Fruit fly (Drosophila melanogaster): ENCODE measurements around the gene CG44574.

The CG44574 gene

dm6 chr2L:5901553-5901952, 18.0 kb downstream of the CG44574 start:
- TF ChIP-seq Drgx (GFP tag; IDR thresholded peaks at IDR 0.05) (peak; percentile 24; the same call in 1 of the 2 replicates), ab (GFP tag; optimal IDR thresholded peaks at IDR 0.05) (no peak), klu (GFP tag; IDR thresholded peaks at IDR 0.05) (no peak), CG10543 (GFP tag; optimal IDR thresholded peaks at IDR 0.05) (no peak)

dm6 chr2L:5902898-5903297, 19.4 kb downstream of the CG44574 start:
- TF ChIP-seq Bteb2 (GFP tag; optimal IDR thresholded peaks at IDR 0.05) (no peak), ara (GFP tag; IDR thresholded peaks at IDR 0.05) (0 out of 2 replicates have a peak, but pooled peaks have one; percentile 6), psq (GFP tag; optimal IDR thresholded peaks at IDR 0.05) (no peak), CG6854 (GFP tag; optimal IDR thresholded peaks at IDR 0.05) (no peak), wdn (GFP tag; IDR thresholded peaks at IDR 0.05) (no peak), ato (GFP tag; IDR thresholded peaks at IDR 0.05; ENCODE audit: partially characterized antibody) (no peak), CG12104 (GFP tag; optimal IDR thresholded peaks at IDR 0.05) (no peak), CG14710 (tag; optimal IDR thresholded peaks at IDR 0.05) (no peak), Gsc (GFP tag; IDR thresholded peaks at IDR 0.05) (no peak), tll (GFP tag; optimal IDR thresholded peaks at IDR 0.05) (peak in 1 of 2 experiments; percentile 41), Hand (GFP tag; optimal IDR thresholded peaks at IDR 0.05) (no peak), gsb-n (tag; optimal IDR thresholded peaks at IDR 0.05) (peak; percentile 58), Opbp (GFP tag; IDR thresholded peaks at IDR 0.05; ENCODE audit: partially characterized antibody) (no peak), crol (GFP tag; IDR thresholded peaks at IDR 0.05) (peak; percentile 64), CG2199 (GFP tag; IDR thresholded peaks at IDR 0.05) (0 out of 3 replicates have a peak, but pooled peaks have one; percentile 18), kah (GFP tag; optimal IDR thresholded peaks at IDR 0.05) (peak; percentile 25), Adf1 (GFP tag; IDR thresholded peaks at IDR 0.05) (no peak), prd (optimal IDR thresholded peaks at IDR 0.05) (no peak), prd (GFP tag; IDR thresholded peaks at IDR 0.05) (peak; percentile 27; the same call in 1 of the 3 replicates), Sry-β (GFP tag; optimal IDR thresholded peaks at IDR 0.05) (no peak), Med (GFP tag) (peak; percentile 27), CG3407 (GFP tag; optimal IDR thresholded peaks at IDR 0.05) (no peak), Pdp1 (GFP tag; optimal IDR thresholded peaks at IDR 0.05) (peak in 1 of 2 experiments; percentile 38), Fer2 (tag; optimal IDR thresholded peaks at IDR 0.05) (no peak), CG10979 (tag; optimal IDR thresholded peaks at IDR 0.05) (no peak), Ets65A (GFP tag) (no peak), grn (GFP tag; optimal IDR thresholded peaks at IDR 0.05) (no peak), twi (tag; optimal IDR thresholded peaks at IDR 0.05) (peak; percentile 85), cg (GFP tag; optimal IDR thresholded peaks at IDR 0.05) (no peak), CG12942 (GFP tag; optimal IDR thresholded peaks at IDR 0.05) (no peak), nerfin-1 (tag; optimal IDR thresholded peaks at IDR 0.05) (no peak), dimm (GFP tag; IDR thresholded peaks at IDR 0.05) (no peak), pros (GFP tag; optimal IDR thresholded peaks at IDR 0.05) (peak; percentile 80), Sox100B (GFP tag; optimal IDR thresholded peaks at IDR 0.05) (no peak), CG14050 (GFP tag; IDR thresholded peaks at IDR 0.05) (no peak), al (GFP tag; IDR thresholded peaks at IDR 0.05) (no peak), fru (optimal IDR thresholded peaks at IDR 0.05) (no peak), CG9727 (GFP tag; optimal IDR thresholded peaks at IDR 0.05) (no peak), zen (tag; optimal IDR thresholded peaks at IDR 0.05) (peak; percentile 78), Hr78 (GFP tag; optimal IDR thresholded peaks at IDR 0.05) (peak in 1 of 2 experiments; percentile 3), usp (GFP tag; optimal IDR thresholded peaks at IDR 0.05) (no peak), tup (GFP tag; optimal IDR thresholded peaks at IDR 0.05) (no peak), Kr (GFP tag; optimal IDR thresholded peaks at IDR 0.05) (peak; percentile 17), zf30C (GFP tag; optimal IDR thresholded peaks at IDR 0.05) (no peak), CrebB (tag; optimal IDR thresholded peaks at IDR 0.05) (no peak), HLHmδ (GFP tag; optimal IDR thresholded peaks at IDR 0.05) (peak; percentile 34)
